Worm (Caenorhabditis elegans) whole organism, L2 larva: ENCODE results near the gene F31F6.3.
A peak's percentile ranks its signal among the peaks of the same experiment; 100 is the strongest.

ENCODE experiments used
- C34F6.9 ChIP-seq: fragments of 150-350 bp; optimal IDR thresholded peaks from 2 replicates; lab custom pipeline; 2014; ENCODE audit warnings: missing biosample characterization, missing genetic modification characterization
- F13H6.1 ChIP-seq: sonication (generic microtip); optimal IDR thresholded peaks from 2 replicates; lab custom pipeline; 2016; ENCODE audit warnings: missing genetic modification characterization, missing compliant biosample characterization
- R02D3.7 ChIP-seq: fragments of 150-350 bp; optimal IDR thresholded peaks from 2 replicates; lab custom pipeline; 2014; ENCODE audit warnings: missing biosample characterization, missing genetic modification characterization
- Y55F3AM.14 ChIP-seq: fragments of 200-800 bp; sonication (Bioruptor generic); optimal IDR thresholded peaks from 2 replicates; lab custom pipeline; 2018; ENCODE audit warnings: mild to moderate bottlenecking, missing genetic modification characterization, missing compliant biosample characterization
- ZK546.5 ChIP-seq: sonication (generic microtip); optimal IDR thresholded peaks from 2 replicates; lab custom pipeline; 2017; ENCODE audit warnings: missing biosample characterization, missing genetic modification characterization
- alr-1 ChIP-seq: fragments of 150-350 bp; optimal IDR thresholded peaks from 2 replicates; lab custom pipeline; 2014; ENCODE audit warnings: missing biosample characterization, missing genetic modification characterization
- ama-1 ChIP-seq: fragments of 150-350 bp; optimal IDR thresholded peaks from 2 replicates; lab custom pipeline; 2018; ENCODE audit warnings: inconsistent platforms
- blmp-1 ChIP-seq: sonication (generic microtip); optimal IDR thresholded peaks from 2 replicates; lab custom pipeline; 2017; ENCODE audit warnings: missing genetic modification characterization, mild to moderate bottlenecking, missing compliant biosample characterization, antibody characterized with exemption, moderate library complexity; ENCODE audit not compliant: insufficient read depth
- ceh-16 ChIP-seq: fragments of 150-350 bp; optimal IDR thresholded peaks from 2 replicates; lab custom pipeline; 2014; ENCODE audit warnings: missing biosample characterization, missing genetic modification characterization
- ceh-82 ChIP-seq: fragments of 150-350 bp; optimal IDR thresholded peaks from 2 replicates; lab custom pipeline; 2014; ENCODE audit warnings: missing biosample characterization, missing genetic modification characterization
- dmd-4 ChIP-seq: sonication (generic microtip); optimal IDR thresholded peaks from 2 replicates; lab custom pipeline; 2017; ENCODE audit warnings: missing biosample characterization, missing genetic modification characterization
- egl-27 ChIP-seq: sonication (generic microtip); optimal IDR thresholded peaks from 3 replicates; lab custom pipeline; 2017; ENCODE audit warnings: missing biosample characterization, missing genetic modification reagents, missing genetic modification characterization
- elt-1 ChIP-seq: fragments of 150-350 bp; optimal IDR thresholded peaks from 2 replicates; lab custom pipeline; 2014; ENCODE audit warnings: missing biosample characterization, missing genetic modification characterization
- elt-3 ChIP-seq: sonication (generic microtip); optimal IDR thresholded peaks from 2 replicates; lab custom pipeline; 2017; ENCODE audit warnings: missing biosample characterization, missing genetic modification characterization
- fos-1 ChIP-seq: fragments of 150-350 bp; optimal IDR thresholded peaks from 2 replicates; lab custom pipeline; 2014; ENCODE audit warnings: missing biosample characterization, missing genetic modification characterization
- gmeb-1 ChIP-seq: fragments of 150-350 bp; optimal IDR thresholded peaks from 2 replicates; lab custom pipeline; 2014; ENCODE audit warnings: missing biosample characterization, missing genetic modification characterization
- lin-39 ChIP-seq: fragments of 150-350 bp; optimal IDR thresholded peaks from 2 replicates; lab custom pipeline; 2014; ENCODE audit warnings: missing biosample characterization, missing genetic modification reagents, missing genetic modification characterization
- lsy-2 ChIP-seq, 2 experiments: fragments of 150-350 bp in 1 of 2; sonication (generic microtip) in 1 of 2; optimal IDR thresholded peaks; 2 replicates each; lab custom pipeline; 2014 to 2017; ENCODE audit warnings: missing biosample characterization in 2 of 2, missing genetic modification characterization in 2 of 2
- mab-5 ChIP-seq: fragments of 150-350 bp; optimal IDR thresholded peaks from 2 replicates; lab custom pipeline; 2014; ENCODE audit warnings: missing biosample characterization, missing genetic modification characterization
- mbf-1 ChIP-seq: sonication (generic microtip); optimal IDR thresholded peaks from 2 replicates; lab custom pipeline; 2017; ENCODE audit warnings: missing biosample characterization, missing genetic modification characterization
- nhr-10 ChIP-seq: sonication (generic microtip); optimal IDR thresholded peaks from 2 replicates; lab custom pipeline; 2017; ENCODE audit warnings: missing biosample characterization, missing genetic modification characterization
- nhr-11 ChIP-seq: fragments of 150-350 bp; optimal IDR thresholded peaks from 2 replicates; lab custom pipeline; 2014; ENCODE audit warnings: missing biosample characterization, missing genetic modification characterization
- nhr-12 ChIP-seq: fragments of 150-350 bp; optimal IDR thresholded peaks from 2 replicates; lab custom pipeline; 2014; ENCODE audit warnings: missing biosample characterization, missing genetic modification characterization
- nhr-129 ChIP-seq: fragments of 150-350 bp; optimal IDR thresholded peaks from 2 replicates; lab custom pipeline; 2014; ENCODE audit warnings: missing biosample characterization, missing genetic modification characterization
- nhr-21 ChIP-seq: fragments of 150-350 bp; optimal IDR thresholded peaks from 2 replicates; lab custom pipeline; 2014; ENCODE audit warnings: missing biosample characterization, missing genetic modification characterization
- nhr-23 ChIP-seq: fragments of 150-350 bp; optimal IDR thresholded peaks from 2 replicates; lab custom pipeline; 2014; ENCODE audit warnings: missing biosample characterization, missing genetic modification reagents, missing genetic modification characterization
- nhr-237 ChIP-seq: fragments of 150-350 bp; optimal IDR thresholded peaks from 2 replicates; lab custom pipeline; 2014; ENCODE audit warnings: missing biosample characterization, missing genetic modification characterization
- nhr-25 ChIP-seq: fragments of 150-350 bp; sonication (generic microtip); optimal IDR thresholded peaks from 3 replicates; lab custom pipeline; 2014; ENCODE audit warnings: missing biosample characterization, missing genetic modification characterization
- nhr-6 ChIP-seq: fragments of 150-350 bp; optimal IDR thresholded peaks from 2 replicates; lab custom pipeline; 2014; ENCODE audit warnings: missing biosample characterization, missing genetic modification characterization
- nhr-77 ChIP-seq: fragments of 150-350 bp; optimal IDR thresholded peaks from 2 replicates; lab custom pipeline; 2014; ENCODE audit warnings: missing biosample characterization, missing genetic modification characterization
- peb-1 ChIP-seq: fragments of 150-350 bp; optimal IDR thresholded peaks from 2 replicates; lab custom pipeline; 2014; ENCODE audit warnings: missing biosample characterization, missing genetic modification characterization
- sem-4 ChIP-seq: fragments of 150-350 bp; optimal IDR thresholded peaks from 2 replicates; lab custom pipeline; 2014; ENCODE audit warnings: missing biosample characterization, missing genetic modification reagents, missing genetic modification characterization
- skn-1 ChIP-seq: sonication (generic microtip); optimal IDR thresholded peaks from 2 replicates; lab custom pipeline; 2017; ENCODE audit warnings: missing biosample characterization, missing genetic modification characterization
- sma-3 ChIP-seq: sonication (generic microtip); optimal IDR thresholded peaks from 2 replicates; lab custom pipeline; 2016; ENCODE audit warnings: missing genetic modification reagents, missing genetic modification characterization, missing compliant biosample characterization
- sma-9 ChIP-seq, 2 experiments: fragments of 150-350 bp in 1 of 2; sonication (generic microtip) in 1 of 2; optimal IDR thresholded peaks; 2 replicates each; lab custom pipeline; 2014 to 2016; ENCODE audit warnings: missing genetic modification characterization in 2 of 2, mild to moderate bottlenecking in 1 of 2, missing biosample characterization in 1 of 2, missing compliant biosample characterization in 1 of 2, missing genetic modification reagents in 1 of 2, moderate library complexity in 1 of 2
- snpc-4 ChIP-seq: fragments of 150-350 bp; optimal IDR thresholded peaks from 2 replicates; lab custom pipeline; 2014; ENCODE audit warnings: missing biosample characterization, missing genetic modification characterization
- unc-55 ChIP-seq: fragments of 150-350 bp; sonication (generic microtip); optimal IDR thresholded peaks from 3 replicates; lab custom pipeline; 2014; ENCODE audit warnings: missing biosample characterization, missing genetic modification reagents, missing genetic modification characterization
- unc-62 ChIP-seq: fragments of 150-350 bp; optimal IDR thresholded peaks from 2 replicates; lab custom pipeline; 2014; ENCODE audit warnings: missing biosample characterization, missing genetic modification reagents, missing genetic modification characterization
- zag-1 ChIP-seq: fragments of 150-350 bp; optimal IDR thresholded peaks from 2 replicates; lab custom pipeline; 2014; ENCODE audit warnings: missing biosample characterization, missing genetic modification characterization
- ztf-1 ChIP-seq: fragments of 200-800 bp; sonication (Bioruptor generic); conservative IDR thresholded peaks from 2 replicates; pipeline ENCODE4 v1.3.6; 2022; ENCODE audit warnings: missing genetic modification characterization, missing compliant biosample characterization
- ztf-11 ChIP-seq: sonication (generic microtip); optimal IDR thresholded peaks from 2 replicates; lab custom pipeline; 2017; ENCODE audit warnings: missing biosample characterization, missing genetic modification characterization
- ztf-4 ChIP-seq: fragments of 150-350 bp; optimal IDR thresholded peaks from 2 replicates; lab custom pipeline; 2014; ENCODE audit warnings: missing biosample characterization, missing genetic modification characterization

The F31F6.3 gene

ce11 chrX:14868200-14868599 is 4.5 kb downstream of the F31F6.3 start, which contains the start of gene F31F6.1:
Gene F31F6.1 (minus strand): TSS chrX:14868300.
- TF ChIP-seq C34F6.9 (tag; lab: Kevin White, UChicago) (no peak), sem-4 (tag; lab: Kevin White, UChicago) (no peak), elt-3 (no peak), skn-1 (no peak), Y55F3AM.14 (GFP tag; lab: Kevin White, UChicago) (no peak), nhr-77 (tag; lab: Kevin White, UChicago) (no peak), fos-1 (tag; lab: Kevin White, UChicago) (no peak), nhr-10 (tag; lab: Kevin White, UChicago) (no peak), nhr-12 (tag; lab: Kevin White, UChicago) (no peak), zag-1 (tag; lab: Kevin White, UChicago) (no peak)

- TF ChIP-seq nhr-129 (no peak), nhr-77 (tag; lab: Kevin White, UChicago) (no peak), ceh-82 (tag; lab: Kevin White, UChicago) (no peak), nhr-25 (tag; lab: Kevin White, UChicago) (no peak), snpc-4 (tag; lab: Kevin White, UChicago) (no peak), lin-39 (no peak), fos-1 (tag; lab: Kevin White, UChicago) (no peak), mbf-1 (tag; lab: Kevin White, UChicago) (no peak), ztf-1 (GFP tag; lab: Robert Waterston, UW) (no peak), ceh-16 (no peak), ZK546.5 (no peak), egl-27 (tag; lab: Kevin White, UChicago) (no peak), nhr-21 (no peak), gmeb-1 (tag; lab: Kevin White, UChicago) (no peak), ztf-4 (tag; lab: Kevin White, UChicago) (no peak), Y55F3AM.14 (GFP tag; lab: Kevin White, UChicago) (no peak)
- TF ChIP-seq, all 48 proteins: peak for 0
Observed at ce11 chrX:14865744-14866143, 6.9 kb downstream of the F31F6.3 start, which contains the start of gene C27C12.3. Gene C27C12.3 (minus strand): TSS chrX:14865844.

- no peak for TF ChIP-seq nhr-10 (tag; lab: Kevin White, UChicago)
- TF ChIP-seq sem-4 (tag; lab: Kevin White, UChicago): no peak
- no peak for TF ChIP-seq egl-27 (tag; lab: Kevin White, UChicago)
- no peak for TF ChIP-seq elt-1 (tag; lab: Kevin White, UChicago)
- TF ChIP-seq ama-1 (lab: Kevin White, UChicago): no peak
- no peak for TF ChIP-seq sma-9 (GFP tag; optimal IDR thresholded peaks at IDR 0.05; lab: Kevin White, UChicago)
- TF ChIP-seq sma-9 (tag; optimal IDR thresholded peaks at IDR 0.05; lab: Kevin White, UChicago): no peak
- no peak for TF ChIP-seq peb-1 (tag; lab: Kevin White, UChicago)
Observed at ce11 chrX:14861752-14862151, 10.9 kb downstream of the F31F6.3 start, which contains the start of gene dmd-4. Gene dmd-4 (minus strand): TSS chrX:14861852.

- TF ChIP-seq Y55F3AM.14 (GFP tag; lab: Kevin White, UChicago) (peak; percentile 44), unc-55 (peak; percentile 96), skn-1 (peak; percentile 91), ZK546.5 (no peak), mab-5 (peak; percentile 82), R02D3.7 (tag; lab: Kevin White, UChicago) (peak; percentile 11), ztf-4 (tag; lab: Kevin White, UChicago) (peak; percentile 89), ama-1 (lab: Kevin White, UChicago) (no peak), fos-1 (tag; lab: Kevin White, UChicago) (peak; percentile 74), sma-9 (GFP tag; optimal IDR thresholded peaks at IDR 0.05; lab: Kevin White, UChicago) (peak; percentile 90), sma-9 (tag; optimal IDR thresholded peaks at IDR 0.05; lab: Kevin White, UChicago) (no peak), nhr-77 (tag; lab: Kevin White, UChicago) (peak; percentile 43), zag-1 (tag; lab: Kevin White, UChicago) (peak; percentile 81), elt-3 (no peak), alr-1 (tag; lab: Kevin White, UChicago) (no peak), blmp-1 (tag; lab: Kevin White, UChicago) (peak; percentile 69), lsy-2 (tag; optimal IDR thresholded peaks at IDR 0.05; lab: Kevin White, UChicago) (peak; percentile 64 to 89), elt-1 (tag; lab: Kevin White, UChicago) (no peak), nhr-6 (peak; percentile 70), nhr-10 (tag; lab: Kevin White, UChicago) (no peak), nhr-23 (tag; lab: Kevin White, UChicago) (no peak), nhr-129 (peak; percentile 93), C34F6.9 (tag; lab: Kevin White, UChicago) (peak; percentile 91), peb-1 (tag; lab: Kevin White, UChicago) (no peak), nhr-237 (tag; lab: Kevin White, UChicago) (no peak), ceh-16 (peak; percentile 73), sma-3 (peak; percentile 87), ztf-11 (tag; lab: Kevin White, UChicago) (no peak), F13H6.1 (peak; percentile 92), mbf-1 (tag; lab: Kevin White, UChicago) (no peak), gmeb-1 (tag; lab: Kevin White, UChicago) (peak; percentile 83), nhr-11 (tag; lab: Kevin White, UChicago) (no peak), snpc-4 (tag; lab: Kevin White, UChicago) (peak; percentile 70), egl-27 (tag; lab: Kevin White, UChicago) (peak; percentile 79), nhr-12 (tag; lab: Kevin White, UChicago) (no peak), dmd-4 (tag; lab: Kevin White, UChicago) (no peak), sem-4 (tag; lab: Kevin White, UChicago) (peak; percentile 83), unc-62 (GFP tag; lab: Kevin White, UChicago) (no peak)
Observed at ce11 chrX:14853712-14854217, 18.9 kb downstream of the F31F6.3 start, which contains the start of the genes C27C12.1 and C27C12.4. Gene C27C12.1 (minus strand): TSS chrX:14853762. Gene C27C12.4 (plus strand): TSS chrX:14854086.
